Fruit fly (Drosophila melanogaster) whole organism, adult: ENCODE measurements around the gene Pp4-19C.

Source experiments
- CG11617 ChIP-seq: fragments of 200-800 bp; sonication (Bioruptor generic); optimal IDR thresholded peaks from 2 replicates; lab custom pipeline; 2017; ENCODE audit warnings: mild to moderate bottlenecking, missing biosample characterization, missing genetic modification reagents, missing genetic modification characterization
- CG12768 ChIP-seq: fragments of 200-800 bp; sonication (Bioruptor generic); optimal IDR thresholded peaks from 2 replicates; lab custom pipeline; 2017; ENCODE audit warnings: missing biosample characterization, missing genetic modification characterization, mild to moderate bottlenecking, moderate library complexity, missing genetic modification reagents
- CG14711 ChIP-seq: fragments of 200-800 bp; sonication (Bioruptor generic); optimal IDR thresholded peaks from 2 replicates; lab custom pipeline; 2018; ENCODE audit warnings: missing biosample characterization, mild to moderate bottlenecking, missing genetic modification characterization, moderate library complexity
- CG1620 ChIP-seq: fragments of 200-800 bp; sonication (Bioruptor generic); optimal IDR thresholded peaks from 2 replicates; lab custom pipeline; 2016; ENCODE audit warnings: missing biosample characterization, missing genetic modification characterization
- CG33017 ChIP-seq: fragments of 200-800 bp; sonication (Bioruptor generic); optimal IDR thresholded peaks from 2 replicates; lab custom pipeline; 2018; ENCODE audit warnings: missing biosample characterization, mild to moderate bottlenecking, missing genetic modification characterization, moderate library complexity
- CG5204 ChIP-seq: fragments of 200-800 bp; sonication (Bioruptor generic); optimal IDR thresholded peaks from 2 replicates; lab custom pipeline; 2016; ENCODE audit warnings: missing biosample characterization, missing genetic modification characterization
- CG7045 ChIP-seq: fragments of 200-800 bp; sonication (Bioruptor generic); optimal IDR thresholded peaks from 2 replicates; lab custom pipeline; 2017; ENCODE audit warnings: missing biosample characterization, mild to moderate bottlenecking, missing genetic modification characterization
- CG7101 ChIP-seq: fragments of 200-800 bp; sonication (Bioruptor generic); optimal IDR thresholded peaks from 2 replicates; lab custom pipeline; 2018; ENCODE audit warnings: missing biosample characterization, mild to moderate bottlenecking, missing genetic modification characterization, moderate library complexity
- Clk ChIP-seq: fragments of 200-800 bp; sonication (Bioruptor generic); optimal IDR thresholded peaks from 2 replicates; lab custom pipeline; 2017; ENCODE audit warnings: missing biosample characterization, missing genetic modification characterization
- Crg-1 ChIP-seq: fragments of 200-800 bp; sonication (Bioruptor generic); optimal IDR thresholded peaks from 2 replicates; lab custom pipeline; 2016; ENCODE audit warnings: missing biosample characterization, missing genetic modification characterization
- Hr96 ChIP-seq: fragments of 200-800 bp; sonication (Bioruptor generic); optimal IDR thresholded peaks from 2 replicates; lab custom pipeline; 2016; ENCODE audit warnings: missing biosample characterization, missing genetic modification characterization
- Mnt ChIP-seq: fragments of 200-800 bp; sonication (Bioruptor generic); optimal IDR thresholded peaks from 2 replicates; lab custom pipeline; 2016; ENCODE audit warnings: missing biosample characterization, mild to moderate bottlenecking, missing genetic modification characterization
- bab1 ChIP-seq: fragments of 200-800 bp; sonication (Bioruptor generic); optimal IDR thresholded peaks from 3 replicates; lab custom pipeline; 2019; ENCODE audit warnings: missing biosample characterization, mild to moderate bottlenecking, missing genetic modification characterization, moderate library complexity
- cic ChIP-seq: fragments of 200-800 bp; sonication (Bioruptor generic); optimal IDR thresholded peaks from 2 replicates; lab custom pipeline; 2017; ENCODE audit warnings: missing biosample characterization, mild to moderate bottlenecking, missing genetic modification characterization, moderate library complexity
- cnc ChIP-seq, 2 experiments: fragments of >200 bp; optimal IDR thresholded peaks; 2 replicates each; lab custom pipeline; 2017
- kay ChIP-seq: fragments of 200-800 bp; sonication (Bioruptor generic); peaks from one replicate; lab custom pipeline; 2016; ENCODE audit warnings: missing biosample characterization, missing genetic modification characterization, borderline replicate concordance
- ovo ChIP-seq: fragments of 200-800 bp; sonication (Bioruptor generic); optimal IDR thresholded peaks from 2 replicates; lab custom pipeline; 2016; ENCODE audit warnings: missing biosample characterization, missing genetic modification characterization
- pad ChIP-seq: fragments of 200-800 bp; sonication (Bioruptor generic); optimal IDR thresholded peaks from 3 replicates; lab custom pipeline; 2017; ENCODE audit warnings: missing biosample characterization, missing genetic modification characterization, mild to moderate bottlenecking, moderate library complexity, missing genetic modification reagents
- tj ChIP-seq: fragments of 200-800 bp; sonication (Bioruptor generic); optimal IDR thresholded peaks from 3 replicates; lab custom pipeline; 2017; ENCODE audit warnings: missing biosample characterization, mild to moderate bottlenecking, missing genetic modification characterization, moderate library complexity
- toe ChIP-seq: fragments of 200-800 bp; sonication (Bioruptor generic); optimal IDR thresholded peaks from 2 replicates; lab custom pipeline; 2016; ENCODE audit warnings: missing biosample characterization, missing genetic modification characterization

Pp4-19C gene

DNA sequence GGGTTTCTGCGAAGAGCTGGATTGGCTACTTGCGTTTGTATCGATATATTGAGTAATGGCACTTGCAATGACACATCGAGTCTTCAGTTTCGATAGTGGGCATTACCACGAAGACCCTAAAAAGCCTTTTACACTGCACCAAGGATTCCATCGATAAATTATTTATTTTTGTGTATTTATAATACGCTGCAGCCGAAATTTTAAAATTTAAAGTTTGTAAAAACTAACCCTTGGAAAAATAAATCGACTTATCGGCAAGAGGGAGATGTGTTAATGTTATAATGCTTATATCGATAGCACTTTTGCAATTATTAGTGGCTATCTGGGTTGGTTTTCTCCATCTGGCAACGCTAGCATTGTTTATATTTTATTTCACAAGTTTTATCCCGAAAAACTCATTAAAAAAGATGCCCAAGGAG lies at the start of gene Pp4-19C, which contains the start of gene cactin:
TSS of gene Pp4-19C (minus strand) at position 256 of the 419 bp plus-strand sequence.
TSS of gene cactin (plus strand) at position 323 of the 419 bp plus-strand sequence.
- TF ChIP-seq pad (no peak), ovo (GFP tag; lab: Kevin White, UChicago) (peak; percentile 26), Hr96 (GFP tag; lab: Kevin White, UChicago) (no peak), tj (GFP tag; lab: Kevin White, UChicago) (peak; percentile 23), CG5204 (GFP tag; lab: Kevin White, UChicago) (no peak), CG33017 (tag; lab: Kevin White, UChicago) (no peak), CG12768 (GFP tag; lab: Kevin White, UChicago) (no peak), toe (GFP tag; lab: Kevin White, UChicago) (peak; percentile 71), CG7101 (tag; lab: Kevin White, UChicago) (peak; percentile 21), CG11617 (GFP tag; lab: Kevin White, UChicago) (peak; percentile 7), Clk (GFP tag; lab: Kevin White, UChicago) (no peak), cnc (optimal IDR thresholded peaks at IDR 0.05; lab: Kevin White, UChicago) (no peak), kay (GFP tag; lab: Kevin White, UChicago) (no peak), bab1 (GFP tag; lab: Kevin White, UChicago) (peak; percentile 5), CG14711 (tag; lab: Kevin White, UChicago) (peak; percentile 26), Crg-1 (GFP tag; lab: Kevin White, UChicago) (peak; percentile 41), Mnt (GFP tag; lab: Kevin White, UChicago) (peak; percentile 51), CG1620 (GFP tag; lab: Kevin White, UChicago) (peak; percentile 45), cic (GFP tag; lab: Kevin White, UChicago) (no peak), CG7045 (no peak)

- TF ChIP-seq tj (GFP tag; lab: Kevin White, UChicago) = no peak
- TF ChIP-seq toe (GFP tag; lab: Kevin White, UChicago) = no peak
- no peak for TF ChIP-seq kay (GFP tag; lab: Kevin White, UChicago)
- TF ChIP-seq Clk (GFP tag; lab: Kevin White, UChicago) = no peak
- TF ChIP-seq cnc (optimal IDR thresholded peaks at IDR 0.05; lab: Kevin White, UChicago) = no peak
Measured at dm6 chrX:20470701-20471100, 46.9 kb upstream of the Pp4-19C start.

DNA sequence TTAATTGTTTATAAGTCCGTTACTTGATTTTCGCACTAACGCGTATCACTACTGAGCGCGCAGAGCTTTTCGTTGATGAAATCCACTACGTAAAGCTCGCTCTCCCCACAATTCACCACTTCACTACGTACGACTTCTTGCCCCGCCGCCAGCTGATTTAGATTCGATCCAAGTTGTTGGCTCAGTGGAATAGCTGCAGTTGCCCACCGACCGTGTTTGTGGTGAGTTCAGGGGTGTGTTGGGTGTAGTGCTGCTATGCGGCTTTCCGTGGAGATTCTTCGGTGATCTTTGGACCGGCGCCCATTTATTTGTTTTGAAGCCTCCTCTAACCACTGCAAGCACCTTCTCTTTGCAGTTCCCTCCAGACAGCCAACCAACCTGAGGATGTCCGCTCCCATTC lies 44.4 kb upstream of the Pp4-19C start:
- TF ChIP-seq cic (GFP tag; lab: Kevin White, UChicago) (peak; percentile 49), pad (peak; percentile 75), toe (GFP tag; lab: Kevin White, UChicago) (peak; percentile 46), CG7101 (tag; lab: Kevin White, UChicago) (peak; percentile 30), CG7045 (no peak), cnc (optimal IDR thresholded peaks at IDR 0.05; lab: Kevin White, UChicago) (no peak), Clk (GFP tag; lab: Kevin White, UChicago) (no peak), CG14711 (tag; lab: Kevin White, UChicago) (no peak), CG1620 (GFP tag; lab: Kevin White, UChicago) (no peak), Mnt (GFP tag; lab: Kevin White, UChicago) (peak; percentile 61), CG5204 (GFP tag; lab: Kevin White, UChicago) (no peak), CG11617 (GFP tag; lab: Kevin White, UChicago) (peak; percentile 40), kay (GFP tag; lab: Kevin White, UChicago) (no peak), ovo (GFP tag; lab: Kevin White, UChicago) (peak; percentile 50), Crg-1 (GFP tag; lab: Kevin White, UChicago) (no peak), CG12768 (GFP tag; lab: Kevin White, UChicago) (peak; percentile 83), CG33017 (tag; lab: Kevin White, UChicago) (peak; percentile 10), tj (GFP tag; lab: Kevin White, UChicago) (peak; percentile 54), Hr96 (GFP tag; lab: Kevin White, UChicago) (peak; percentile 83), bab1 (GFP tag; lab: Kevin White, UChicago) (peak; percentile 28)

DNA sequence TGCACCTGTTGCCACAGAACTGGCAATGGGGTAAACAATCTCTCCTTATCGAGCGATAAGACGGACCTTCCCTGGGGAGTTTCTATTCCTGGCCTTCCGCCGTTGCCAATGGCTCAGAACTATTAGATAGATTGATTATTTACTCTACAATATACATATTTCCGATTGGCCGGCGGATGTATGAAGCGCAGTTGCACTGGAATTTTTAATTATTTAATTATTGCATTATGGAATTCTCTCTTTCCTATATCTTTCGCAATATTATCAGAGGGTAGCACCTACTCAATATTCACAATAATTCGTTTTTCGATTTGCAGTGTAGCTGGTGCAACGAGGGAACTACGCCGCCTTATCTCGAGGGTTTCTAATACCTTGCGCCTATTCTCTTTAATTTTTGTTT lies 43.4 kb upstream of the Pp4-19C start, which contains the start of gene GstT3:
TSS of gene GstT3 (plus strand) at position 301 of the 400 bp plus-strand sequence.
- no peak for TF ChIP-seq CG11617 (GFP tag; lab: Kevin White, UChicago)
- no peak for TF ChIP-seq CG7045
- no peak for TF ChIP-seq Mnt (GFP tag; lab: Kevin White, UChicago)
- no peak for TF ChIP-seq toe (GFP tag; lab: Kevin White, UChicago)
- no peak for TF ChIP-seq CG1620 (GFP tag; lab: Kevin White, UChicago)
- no peak for TF ChIP-seq CG7101 (tag; lab: Kevin White, UChicago)
- TF ChIP-seq CG14711 (tag; lab: Kevin White, UChicago) = no peak
- TF ChIP-seq Hr96 (GFP tag; lab: Kevin White, UChicago) = no peak
- TF ChIP-seq bab1 (GFP tag; lab: Kevin White, UChicago) = no peak
- no peak for TF ChIP-seq kay (GFP tag; lab: Kevin White, UChicago)
- TF ChIP-seq CG33017 (tag; lab: Kevin White, UChicago) = no peak
- TF ChIP-seq tj (GFP tag; lab: Kevin White, UChicago) = no peak

DNA sequence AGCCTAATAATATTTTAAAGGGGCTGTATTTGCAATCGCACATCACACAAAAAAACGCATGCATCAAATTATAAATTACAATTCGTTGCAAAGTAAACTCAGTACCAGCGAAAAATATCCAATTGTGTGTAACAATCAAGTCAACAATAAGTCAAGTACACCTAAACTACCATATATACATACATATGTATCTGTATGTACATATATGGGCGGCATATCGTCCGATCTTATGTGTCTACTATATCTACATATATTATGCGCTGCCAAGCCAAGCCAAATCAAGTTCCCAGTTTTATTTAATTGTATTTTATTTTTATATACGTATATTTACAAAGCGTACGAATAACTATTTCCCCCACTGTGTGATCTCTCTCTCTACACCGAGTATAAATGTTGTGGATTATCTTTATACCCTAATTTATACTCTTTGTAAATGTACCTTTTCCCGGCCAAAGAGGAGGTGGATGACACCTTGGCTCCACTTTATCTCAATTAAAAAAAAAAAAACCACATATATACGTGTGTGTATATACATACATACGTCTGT lies 42.7 kb upstream of the Pp4-19C start:
- TF ChIP-seq kay (GFP tag; lab: Kevin White, UChicago) (no peak), tj (GFP tag; lab: Kevin White, UChicago) (peak; percentile 36)
